Worm (Caenorhabditis elegans) whole organism, late embryonic: ENCODE results near the gene F47G9.4.

Experiments
- C38D4.7 ChIP-seq: fragments of 200-800 bp; sonication (Bioruptor generic); optimal IDR thresholded peaks from 2 replicates; lab custom pipeline; 2018; ENCODE audit warnings: mild to moderate bottlenecking, missing genetic modification characterization, moderate library complexity, missing compliant biosample characterization
- ceh-19 ChIP-seq: fragments of 200-800 bp; sonication (Bioruptor generic); optimal IDR thresholded peaks from 2 replicates; lab custom pipeline; 2018; ENCODE audit warnings: mild to moderate bottlenecking, missing genetic modification characterization, missing compliant biosample characterization
- ceh-22 ChIP-seq: sonication (generic microtip); optimal IDR thresholded peaks from 2 replicates; lab custom pipeline; 2017; ENCODE audit warnings: missing biosample characterization, missing genetic modification characterization
- ceh-24 ChIP-seq: sonication (generic microtip); optimal IDR thresholded peaks from 2 replicates; lab custom pipeline; 2016; ENCODE audit warnings: mild to moderate bottlenecking, missing genetic modification characterization, missing compliant biosample characterization
- ceh-9 ChIP-seq: sonication (generic microtip); optimal IDR thresholded peaks from 2 replicates; lab custom pipeline; 2016; ENCODE audit warnings: mild to moderate bottlenecking, missing genetic modification characterization, inconsistent platforms, missing compliant biosample characterization
- che-1 ChIP-seq: sonication (generic microtip); optimal IDR thresholded peaks from 2 replicates; lab custom pipeline; 2016; ENCODE audit warnings: mild to moderate bottlenecking, missing genetic modification characterization, missing compliant biosample characterization
- eyg-1 ChIP-seq: sonication (generic microtip); optimal IDR thresholded peaks from 2 replicates; lab custom pipeline; 2016; ENCODE audit warnings: missing genotype, missing genetic modification characterization, missing compliant biosample characterization
- fkh-10 ChIP-seq: fragments of 150-350 bp; optimal IDR thresholded peaks from 2 replicates; lab custom pipeline; 2014; ENCODE audit warnings: missing biosample characterization, missing genetic modification reagents, missing genetic modification characterization
- fkh-6 ChIP-seq: sonication (generic microtip); optimal IDR thresholded peaks from 2 replicates; lab custom pipeline; 2016; ENCODE audit warnings: missing genetic modification characterization, missing compliant biosample characterization
- hlh-13 ChIP-seq: fragments of 200-800 bp; sonication (Bioruptor generic); optimal IDR thresholded peaks from 2 replicates; lab custom pipeline; 2018; ENCODE audit warnings: mild to moderate bottlenecking, missing genetic modification characterization, missing compliant biosample characterization
- hlh-6 ChIP-seq: sonication (generic microtip); optimal IDR thresholded peaks from 2 replicates; lab custom pipeline; 2016; ENCODE audit warnings: missing genotype, missing genetic modification characterization, missing compliant biosample characterization
- madf-2 ChIP-seq: sonication (generic microtip); optimal IDR thresholded peaks from 2 replicates; lab custom pipeline; 2017; ENCODE audit warnings: missing genetic modification characterization, missing compliant biosample characterization
- nfya-1 ChIP-seq: sonication (generic microtip); optimal IDR thresholded peaks from 2 replicates; lab custom pipeline; 2017; ENCODE audit warnings: missing genetic modification characterization, mild to moderate bottlenecking, missing compliant biosample characterization, antibody characterized with exemption, moderate library complexity
- nhr-232 ChIP-seq: sonication (generic microtip); optimal IDR thresholded peaks from 2 replicates; lab custom pipeline; 2016; ENCODE audit warnings: missing genetic modification characterization, missing compliant biosample characterization
- npax-4 ChIP-seq: sonication (generic microtip); optimal IDR thresholded peaks from 2 replicates; lab custom pipeline; 2016; ENCODE audit warnings: missing genetic modification characterization, missing compliant biosample characterization
- pag-3 ChIP-seq: sonication (generic microtip); optimal IDR thresholded peaks from 2 replicates; lab custom pipeline; 2016; ENCODE audit warnings: missing compliant biosample characterization, missing genetic modification characterization, borderline replicate concordance
- pat-9 ChIP-seq: fragments of 200-800 bp; sonication (Bioruptor generic); optimal IDR thresholded peaks from 2 replicates; lab custom pipeline; 2018; ENCODE audit warnings: mild to moderate bottlenecking, missing genetic modification characterization, moderate library complexity, missing compliant biosample characterization
- pha-2 ChIP-seq: sonication (generic microtip); optimal IDR thresholded peaks from 2 replicates; lab custom pipeline; 2017; ENCODE audit warnings: mild to moderate bottlenecking, missing genetic modification characterization, missing compliant biosample characterization
- pros-1 ChIP-seq: fragments of 150-350 bp; optimal IDR thresholded peaks from 2 replicates; lab custom pipeline; 2014; ENCODE audit warnings: missing biosample characterization, missing genetic modification reagents, missing genetic modification characterization
- sdc-2 ChIP-seq: sonication (generic microtip); optimal IDR thresholded peaks from 2 replicates; lab custom pipeline; 2016; ENCODE audit warnings: missing genotype, missing genetic modification characterization, missing compliant biosample characterization
- sox-2 ChIP-seq: fragments of 200-800 bp; sonication (Bioruptor generic); IDR thresholded peaks from 2 replicates; pipeline ENCODE4 v1.3.6; 2022; ENCODE audit warnings: missing genetic modification reagents, missing genetic modification characterization, missing compliant biosample characterization
- sox-4 ChIP-seq: sonication (generic microtip); optimal IDR thresholded peaks from 2 replicates; lab custom pipeline; 2017; ENCODE audit warnings: mild to moderate bottlenecking, missing genetic modification characterization, inconsistent platforms, missing compliant biosample characterization
- unc-42 ChIP-seq: sonication (generic microtip); optimal IDR thresholded peaks from 2 replicates; lab custom pipeline; 2016; ENCODE audit warnings: missing genotype, missing genetic modification characterization, missing compliant biosample characterization

F47G9.4 gene

ce11 chrV:11272848-11273247 is 48.8 kb downstream of the F47G9.4 start, which contains the start of gene clec-223:
Gene clec-223, plus strand, starts transcription at chrV:11273148.
- TF ChIP-seq sox-2 (GFP tag; lab: Robert Waterston, UW) (no peak), nfya-1 (no peak), ceh-22 (no peak), hlh-6 (tag; lab: Kevin White, UChicago) (no peak), npax-4 (tag; lab: Kevin White, UChicago) (no peak), fkh-10 (GFP tag; lab: Kevin White, UChicago) (no peak)

DNA sequence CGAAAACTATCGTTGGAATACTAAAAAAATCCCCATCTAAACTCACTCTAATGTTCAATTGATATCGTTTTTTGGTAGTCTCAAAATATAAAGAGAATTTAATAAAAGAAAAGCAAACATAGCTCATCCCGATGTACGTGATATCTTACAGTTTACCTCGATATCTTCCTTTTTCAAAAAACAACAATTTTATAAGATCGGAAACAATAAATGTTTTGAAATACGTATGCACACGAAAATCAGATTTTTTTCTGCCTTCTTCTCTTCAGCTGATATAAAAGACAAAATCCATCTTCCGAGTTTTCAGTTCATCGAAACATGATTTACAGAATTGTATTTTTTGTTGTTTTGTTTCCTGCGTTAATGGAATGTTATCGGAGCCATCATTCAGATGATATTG is 50.6 kb downstream of the F47G9.4 start, which contains the start of gene clec-222:
TSS of gene clec-222 (plus strand) at position 301 of the 400 bp plus-strand sequence.
- no peak for TF ChIP-seq che-1 (tag; lab: Kevin White, UChicago)
- no peak for TF ChIP-seq sox-4 (tag; lab: Kevin White, UChicago)

DNA sequence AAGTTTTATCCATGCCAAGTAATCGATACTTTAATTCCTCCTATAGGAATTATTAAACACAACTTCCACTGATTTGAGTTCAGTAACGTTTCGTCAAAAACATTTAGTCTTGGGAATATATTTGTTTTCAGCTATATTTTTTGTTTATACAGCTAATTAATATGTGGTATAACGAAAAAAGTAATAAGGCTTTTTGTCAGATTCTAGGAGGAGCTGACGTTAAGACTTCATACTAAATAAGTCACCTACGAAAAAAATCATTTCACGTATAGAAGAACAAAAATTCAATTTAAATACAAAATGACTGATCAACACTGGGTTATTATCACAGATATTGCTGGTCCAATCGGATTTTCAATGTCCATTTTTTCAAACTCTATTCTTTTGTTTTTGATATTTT is 52.8 kb downstream of the F47G9.4 start, which contains the start of gene str-115:
TSS of gene str-115 (plus strand) at position 301 of the 400 bp plus-strand sequence.
- TF ChIP-seq C38D4.7 (no peak), madf-2 (tag; lab: Kevin White, UChicago) (no peak), hlh-13 (GFP tag; lab: Kevin White, UChicago) (no peak), sdc-2 (tag; lab: Kevin White, UChicago) (no peak), unc-42 (tag; lab: Kevin White, UChicago) (no peak), sox-2 (GFP tag; lab: Robert Waterston, UW) (no peak), pros-1 (tag; lab: Kevin White, UChicago) (no peak), ceh-9 (tag; lab: Kevin White, UChicago) (no peak), ceh-19 (GFP tag; lab: Kevin White, UChicago) (no peak), fkh-6 (tag; lab: Kevin White, UChicago) (no peak), pag-3 (tag; lab: Kevin White, UChicago) (no peak), ceh-24 (no peak), nhr-232 (tag; lab: Kevin White, UChicago) (no peak), sox-4 (tag; lab: Kevin White, UChicago) (no peak), pha-2 (tag; lab: Kevin White, UChicago) (no peak), eyg-1 (no peak), pat-9 (tag; lab: Kevin White, UChicago) (no peak)
